Fruit fly (Drosophila melanogaster): ENCODE measurements around the gene pho.

The pho gene

dm6 chr4:1218723-1219398 is 37.4 kb upstream of the pho start (continued):
- TF ChIP-seq tap (tag; optimal IDR thresholded peaks at IDR 0.05) (peak; percentile 10), cas (GFP tag; IDR thresholded peaks at IDR 0.05) (no peak), CG13424 (tag; optimal IDR thresholded peaks at IDR 0.05) (peak; percentile 32), CG8765 (GFP tag; IDR thresholded peaks at IDR 0.05) (no peak), CG32767 (GFP tag; IDR thresholded peaks at IDR 0.05) (no peak), gcm2 (GFP tag; optimal IDR thresholded peaks at IDR 0.05) (no peak), CG17361 (GFP tag; IDR thresholded peaks at IDR 0.05) (peak; percentile 33; the same call in 1 of the 3 replicates), Ets65A (GFP tag) (no peak), Sox100B (GFP tag; optimal IDR thresholded peaks at IDR 0.05) (peak; percentile 76), CG2712 (tag; optimal IDR thresholded peaks at IDR 0.05) (peak; percentile 25), CG13775 (GFP tag; optimal IDR thresholded peaks at IDR 0.05) (no peak), sqz (GFP tag; optimal IDR thresholded peaks at IDR 0.05) (no peak), hkb (optimal IDR thresholded peaks at IDR 0.05) (no peak), hkb (GFP tag; IDR thresholded peaks at IDR 0.05) (peak; percentile 62), ci (GFP tag; IDR thresholded peaks at IDR 0.05) (no peak), Xrp1 (GFP tag; IDR thresholded peaks at IDR 0.05) (no peak; the same call in 1 of the 2 replicates), CG17186 (GFP tag; optimal IDR thresholded peaks at IDR 0.05) (no peak), CG18764 (GFP tag; optimal IDR thresholded peaks at IDR 0.05) (peak; percentile 19), Rx (GFP tag; IDR thresholded peaks at IDR 0.05) (no peak), schlank (tag; optimal IDR thresholded peaks at IDR 0.05) (no peak), Vsx1 (GFP tag; optimal IDR thresholded peaks at IDR 0.05) (no peak), CG2875 (GFP tag; optimal IDR thresholded peaks at IDR 0.05) (no peak), Max (GFP tag; optimal IDR thresholded peaks at IDR 0.05) (peak; percentile 29), CG31388 (GFP tag; optimal IDR thresholded peaks at IDR 0.05) (no peak), CG9932 (GFP tag; IDR thresholded peaks at IDR 0.05) (no peak), CG12659 (GFP tag; optimal IDR thresholded peaks at IDR 0.05) (peak; percentile 41), pum (GFP tag; optimal IDR thresholded peaks at IDR 0.05) (no peak), CG4282 (GFP tag; optimal IDR thresholded peaks at IDR 0.05) (no peak), CoRest (tag; optimal IDR thresholded peaks at IDR 0.05) (no peak), CG2120 (GFP tag; optimal IDR thresholded peaks at IDR 0.05) (peak; percentile 24), hth (optimal IDR thresholded peaks at IDR 0.05) (no peak), TFAM (GFP tag; optimal IDR thresholded peaks at IDR 0.05) (no peak), CG15073 (GFP tag; optimal IDR thresholded peaks at IDR 0.05) (no peak), Optix (GFP tag; IDR thresholded peaks at IDR 0.05) (no peak), NFAT (GFP tag; IDR thresholded peaks at IDR 0.05) (no peak), CG17912 (GFP tag; optimal IDR thresholded peaks at IDR 0.05) (no peak), CG14710 (tag; optimal IDR thresholded peaks at IDR 0.05) (no peak), CG8089 (GFP tag; optimal IDR thresholded peaks at IDR 0.05) (peak; percentile 45), HmgD (GFP tag; optimal IDR thresholded peaks at IDR 0.05) (no peak), CG11504 (tag; optimal IDR thresholded peaks at IDR 0.05) (no peak), Mad (GFP tag; optimal IDR thresholded peaks at IDR 0.05) (no peak), CG42726 (GFP tag; IDR thresholded peaks at IDR 0.05; ENCODE audit: partially characterized antibody) (no peak), MBD-R2 (GFP tag; IDR thresholded peaks at IDR 0.05) (no peak), stwl (tag; optimal IDR thresholded peaks at IDR 0.05) (no peak), D19B (GFP tag; optimal IDR thresholded peaks at IDR 0.05) (peak; percentile 18), Bgb (GFP tag; IDR thresholded peaks at IDR 0.05; ENCODE audit: partially characterized antibody) (no peak), Bteb2 (GFP tag; optimal IDR thresholded peaks at IDR 0.05) (no peak), al (GFP tag; IDR thresholded peaks at IDR 0.05) (no peak), Fer1 (GFP tag; optimal IDR thresholded peaks at IDR 0.05) (peak; percentile 19), CG3838 (GFP tag; optimal IDR thresholded peaks at IDR 0.05) (no peak), stc (GFP tag; IDR thresholded peaks at IDR 0.05) (no peak), CG2202 (tag; optimal IDR thresholded peaks at IDR 0.05) (no peak)

Measured in whole organism, embryonic.